Worm (Caenorhabditis elegans): Measurements from ENCODE around the gene Y71H2AM.1.

ce11 chrIII:2841856-2842373, 15.0 kb downstream of the Y71H2AM.1 start, which contains the start of gene H34I24.2:
- TF ChIP-seq skn-1 (tag; optimal IDR thresholded peaks at IDR 0.05) (no peak), unc-55 (GFP tag; optimal IDR thresholded peaks at IDR 0.05) (no peak), lsy-2 (tag; optimal IDR thresholded peaks at IDR 0.05) (no peak), ztf-11 (tag; optimal IDR thresholded peaks at IDR 0.05) (no peak), nhr-129 (tag; optimal IDR thresholded peaks at IDR 0.05) (no peak), nhr-11 (tag; optimal IDR thresholded peaks at IDR 0.05) (no peak), egl-27 (tag; optimal IDR thresholded peaks at IDR 0.05) (no peak), unc-62 (GFP tag; optimal IDR thresholded peaks at IDR 0.05) (no peak), zag-1 (tag; optimal IDR thresholded peaks at IDR 0.05) (no peak), ZK546.5 (tag; optimal IDR thresholded peaks at IDR 0.05) (no peak), mab-5 (tag; optimal IDR thresholded peaks at IDR 0.05) (no peak), F13H6.1 (tag; optimal IDR thresholded peaks at IDR 0.05) (no peak), ztf-4 (tag; optimal IDR thresholded peaks at IDR 0.05) (no peak)
